Worm (Caenorhabditis elegans): ENCODE measurements around the gene grl-9.
A peak's percentile ranks its signal among the peaks of the same experiment; 100 is the strongest.

DNA sequence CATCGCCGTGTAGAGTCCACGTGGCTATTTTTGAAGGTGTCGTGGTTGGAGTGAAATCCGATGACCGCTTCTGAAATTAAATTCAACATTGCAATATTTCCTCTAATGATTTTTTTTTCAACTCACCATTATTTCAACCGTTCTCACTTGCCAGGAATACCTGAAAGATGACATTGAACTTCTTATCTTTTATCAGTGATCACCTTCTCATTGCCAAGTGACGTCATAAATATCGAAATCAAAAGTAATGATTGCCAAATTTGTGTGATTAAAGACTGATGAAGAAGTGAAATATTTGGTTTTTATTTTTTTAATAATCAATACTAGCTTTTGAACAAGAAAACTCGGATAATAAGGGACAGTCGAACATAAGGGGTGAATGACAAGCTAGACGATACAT, 24.7 kb downstream of the grl-9 start, which contains the start of gene W02F12.4:
- TF ChIP-seq elt-1 (tag; optimal IDR thresholded peaks at IDR 0.05; ENCODE audit: borderline replicate concordance, insufficient read depth) (no peak), snpc-4 (tag; optimal IDR thresholded peaks at IDR 0.05) (no peak), cnd-1 (tag; optimal IDR thresholded peaks at IDR 0.05) (no peak), nhr-12 (tag; optimal IDR thresholded peaks at IDR 0.05) (no peak), nhr-2 (tag; optimal IDR thresholded peaks at IDR 0.05) (no peak), ztf-11 (tag; optimal IDR thresholded peaks at IDR 0.05) (no peak), nhr-76 (tag; optimal IDR thresholded peaks at IDR 0.05) (no peak), unc-62 (GFP tag; optimal IDR thresholded peaks at IDR 0.05) (no peak), pha-4 (tag; optimal IDR thresholded peaks at IDR 0.05) (no peak), zip-8 (tag; optimal IDR thresholded peaks at IDR 0.05) (peak; percentile 3), M03D4.4 (tag; optimal IDR thresholded peaks at IDR 0.05) (no peak), unc-39 (tag; optimal IDR thresholded peaks at IDR 0.05) (no peak), mls-2 (tag; optimal IDR thresholded peaks at IDR 0.05) (no peak), lin-32 (GFP tag; optimal IDR thresholded peaks at IDR 0.05) (no peak)

Measured in whole organism, mixed stage, embryonic.